Worm (Caenorhabditis elegans): Measurements from ENCODE around the gene ndus-8.

The ndus-8 gene

DNA sequence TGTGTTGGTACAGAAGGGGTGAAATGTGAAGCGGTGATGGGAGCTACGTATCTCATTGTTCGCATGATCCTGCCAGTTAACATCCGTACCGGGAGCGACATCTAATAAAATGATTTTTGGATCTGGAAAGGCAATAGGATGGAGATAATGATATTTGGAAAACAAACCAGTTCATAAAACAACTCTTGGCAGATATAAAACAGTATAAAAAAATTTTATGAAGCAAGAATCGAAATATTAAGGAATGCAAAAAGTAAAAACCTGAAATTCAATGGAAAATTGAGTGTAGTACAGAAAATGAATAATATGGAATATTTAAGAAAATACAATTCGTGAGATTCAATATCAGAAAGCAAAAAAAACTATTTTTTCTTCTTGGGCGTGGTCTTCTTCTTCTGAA, 7.4 kb downstream of the ndus-8 start, which contains the start of gene hsp-75:
Gene hsp-75, minus strand, starts transcription at position 101 of the 400 bp plus-strand sequence.
- TF ChIP-seq klf-2 (GFP tag; conservative IDR thresholded peaks at IDR 0.05) (no peak), T22C8.4 (GFP tag; IDR thresholded peaks at IDR 0.05) (no peak), ref-1 (GFP tag; conservative IDR thresholded peaks at IDR 0.05) (no peak), ztf-23 (GFP tag; IDR thresholded peaks at IDR 0.05) (no peak), tab-1 (GFP tag; IDR thresholded peaks at IDR 0.05) (no peak), flt-1 (GFP tag; IDR thresholded peaks at IDR 0.05) (no peak), cog-1 (tag; optimal IDR thresholded peaks at IDR 0.05) (no peak), med-1 (GFP tag; optimal IDR thresholded peaks at IDR 0.05; ENCODE audit: insufficient read depth) (no peak), ztf-29 (GFP tag; IDR thresholded peaks at IDR 0.05) (no peak)

DNA sequence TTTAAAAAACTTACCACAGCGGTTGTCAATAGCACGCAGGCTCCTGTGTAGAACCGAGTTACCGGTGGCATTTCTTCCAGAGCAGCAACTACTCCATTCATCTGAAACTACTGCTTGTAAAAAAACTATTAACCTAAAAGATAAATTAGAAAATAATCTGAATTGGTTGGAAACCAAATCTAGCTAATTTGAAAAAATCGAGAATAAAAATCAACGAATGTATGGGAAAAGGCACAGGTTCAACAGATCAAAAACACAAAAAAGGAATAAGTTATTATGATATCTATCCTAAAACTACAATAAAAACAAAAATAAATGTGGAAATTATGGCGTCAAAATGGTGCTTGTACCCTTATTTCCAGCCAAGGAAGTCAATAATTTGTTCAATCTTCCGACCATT, 11.0 kb downstream of the ndus-8 start, which contains the start of gene der-2:
Gene der-2, minus strand, starts transcription at position 101 of the 400 bp plus-strand sequence.
- TF ChIP-seq ref-1 (GFP tag; conservative IDR thresholded peaks at IDR 0.05) (no peak), ztf-29 (GFP tag; IDR thresholded peaks at IDR 0.05) (no peak), T22C8.4 (GFP tag; IDR thresholded peaks at IDR 0.05) (no peak), flt-1 (GFP tag; IDR thresholded peaks at IDR 0.05) (no peak), cog-1 (tag; optimal IDR thresholded peaks at IDR 0.05) (no peak), tab-1 (GFP tag; IDR thresholded peaks at IDR 0.05) (no peak), klf-2 (GFP tag; conservative IDR thresholded peaks at IDR 0.05) (no peak), ztf-23 (GFP tag; IDR thresholded peaks at IDR 0.05) (no peak)

DNA sequence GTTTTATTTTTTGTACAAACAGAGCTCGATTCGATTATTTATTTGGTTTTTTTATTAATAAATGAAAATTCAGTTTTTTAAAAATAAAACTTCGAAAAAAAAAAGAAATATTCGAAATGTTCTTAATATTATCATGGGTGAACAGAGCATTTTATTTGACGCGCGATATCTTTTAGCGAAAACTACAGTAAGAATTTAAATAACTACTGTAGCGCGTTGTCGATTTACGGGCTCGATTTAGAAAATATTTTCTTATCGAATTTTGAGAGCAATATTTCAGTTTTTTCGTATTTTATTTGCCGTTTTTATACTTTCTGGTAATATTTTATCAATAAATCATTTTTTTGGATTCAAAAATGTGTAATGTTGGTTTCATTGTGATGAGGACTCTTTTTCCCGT, 12.9 kb downstream of the ndus-8 start:
- TF ChIP-seq ref-1 (GFP tag; conservative IDR thresholded peaks at IDR 0.05) (no peak), cog-1 (tag; optimal IDR thresholded peaks at IDR 0.05) (no peak)

DNA sequence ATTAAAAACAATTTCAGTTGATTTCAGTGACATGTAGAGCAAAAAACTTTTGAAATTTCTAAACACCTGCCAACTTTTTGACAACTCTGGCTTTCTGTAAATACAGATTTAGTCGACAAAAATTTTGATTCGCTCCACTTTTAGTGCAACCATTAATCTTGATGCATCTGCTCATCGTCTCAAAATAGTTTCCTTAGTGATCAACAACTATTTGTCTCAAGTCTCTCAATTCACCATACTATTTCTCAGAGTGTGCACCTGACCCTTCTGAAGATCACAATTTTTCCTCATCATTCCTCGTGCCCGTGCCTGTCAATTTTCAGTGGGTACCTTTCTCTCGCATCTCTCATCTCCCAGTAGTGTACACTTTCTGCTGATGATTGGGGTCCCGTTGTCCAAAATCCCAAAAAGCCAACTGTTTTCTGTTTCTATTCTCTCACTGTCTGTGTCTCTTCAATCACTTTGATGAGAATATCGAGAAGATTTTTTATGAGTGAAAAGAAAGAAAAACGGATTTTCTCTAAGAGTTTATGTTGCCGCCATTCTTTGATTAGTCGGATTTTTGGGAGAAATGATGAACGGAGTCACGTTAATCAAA, 17.0 kb downstream of the ndus-8 start:
- TF ChIP-seq cog-1 (tag; optimal IDR thresholded peaks at IDR 0.05) (no peak), ztf-23 (GFP tag; IDR thresholded peaks at IDR 0.05) (no peak), klf-2 (GFP tag; conservative IDR thresholded peaks at IDR 0.05) (no peak), med-1 (GFP tag; optimal IDR thresholded peaks at IDR 0.05; ENCODE audit: insufficient read depth) (no peak), ztf-29 (GFP tag; IDR thresholded peaks at IDR 0.05) (no peak), tab-1 (GFP tag; IDR thresholded peaks at IDR 0.05) (no peak), T22C8.4 (GFP tag; IDR thresholded peaks at IDR 0.05) (no peak)

DNA sequence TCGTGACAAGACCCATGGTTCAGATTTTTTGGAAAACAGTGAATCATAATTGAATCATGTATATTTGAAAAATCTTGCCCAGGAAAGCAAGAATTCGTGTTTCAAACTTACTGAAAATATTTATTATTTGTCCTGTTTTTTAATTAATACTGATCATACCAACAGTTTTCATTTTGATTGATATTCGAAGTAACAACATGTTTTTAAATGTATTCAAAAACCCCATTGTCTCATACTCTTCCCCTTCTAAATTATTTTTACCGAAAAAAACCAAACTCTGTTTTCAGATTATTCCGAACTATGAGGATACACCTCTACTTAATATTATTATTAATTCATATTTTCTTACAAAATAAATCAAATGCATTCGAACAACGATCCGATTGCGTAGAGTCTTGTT, 17.8 kb downstream of the ndus-8 start, which contains the start of gene R151.1:
Gene R151.1, plus strand, starts transcription at position 301 of the 400 bp plus-strand sequence.
- TF ChIP-seq ref-1 (GFP tag; conservative IDR thresholded peaks at IDR 0.05) (no peak), tab-1 (GFP tag; IDR thresholded peaks at IDR 0.05) (no peak), ztf-23 (GFP tag; IDR thresholded peaks at IDR 0.05) (no peak), ztf-29 (GFP tag; IDR thresholded peaks at IDR 0.05) (no peak), med-1 (GFP tag; optimal IDR thresholded peaks at IDR 0.05; ENCODE audit: insufficient read depth) (no peak), cog-1 (tag; optimal IDR thresholded peaks at IDR 0.05) (no peak)

DNA sequence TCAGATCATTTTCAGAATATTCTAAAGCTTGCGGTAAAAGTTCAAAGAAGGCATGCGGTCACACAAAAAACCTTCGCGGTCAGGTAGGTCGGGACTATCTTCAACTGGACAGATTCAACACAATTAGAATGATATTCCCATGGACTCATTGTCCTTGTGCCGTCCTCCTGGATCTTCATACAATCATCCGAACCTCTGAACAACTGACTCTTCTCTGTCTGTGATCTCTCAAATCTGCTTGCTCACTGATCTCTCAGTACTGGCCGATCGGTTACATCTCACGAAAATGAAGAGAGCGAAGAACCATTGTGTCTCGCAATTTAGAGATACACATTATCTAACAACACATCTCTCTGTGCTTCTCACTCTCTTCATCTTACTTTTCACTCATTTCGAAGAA, 18.5 kb downstream of the ndus-8 start:
- TF ChIP-seq med-1 (GFP tag; optimal IDR thresholded peaks at IDR 0.05; ENCODE audit: insufficient read depth) (no peak), flt-1 (GFP tag; IDR thresholded peaks at IDR 0.05) (no peak), ztf-23 (GFP tag; IDR thresholded peaks at IDR 0.05) (no peak), cog-1 (tag; optimal IDR thresholded peaks at IDR 0.05) (no peak), T22C8.4 (GFP tag; IDR thresholded peaks at IDR 0.05) (no peak), ref-1 (GFP tag; conservative IDR thresholded peaks at IDR 0.05) (no peak), ztf-29 (GFP tag; IDR thresholded peaks at IDR 0.05) (no peak), klf-2 (GFP tag; conservative IDR thresholded peaks at IDR 0.05) (no peak), tab-1 (GFP tag; IDR thresholded peaks at IDR 0.05) (no peak)

DNA sequence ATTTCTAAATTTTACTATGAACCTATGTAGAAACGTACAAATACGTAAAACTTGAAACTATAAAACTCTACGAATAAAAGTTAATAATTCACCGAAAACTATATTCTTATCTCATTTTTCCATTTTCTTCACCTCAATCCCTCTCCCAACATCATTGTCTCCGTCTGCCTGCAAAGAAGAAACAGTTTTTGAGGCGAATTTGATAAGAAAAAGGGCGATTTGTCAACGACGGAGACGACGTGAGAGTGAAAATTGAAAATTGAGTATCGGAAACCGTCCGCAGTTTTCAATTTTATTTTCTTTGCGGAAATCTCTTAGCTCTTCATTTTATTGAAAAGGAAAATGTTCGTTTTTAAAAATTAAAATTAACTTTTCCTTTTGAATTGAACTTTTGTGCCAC, 22.0 kb downstream of the ndus-8 start:
- TF ChIP-seq klf-2 (GFP tag; conservative IDR thresholded peaks at IDR 0.05) = no peak
- TF ChIP-seq tab-1 (GFP tag; IDR thresholded peaks at IDR 0.05) = no peak
- TF ChIP-seq ref-1 (GFP tag; conservative IDR thresholded peaks at IDR 0.05) = no peak
- no peak for TF ChIP-seq flt-1 (GFP tag; IDR thresholded peaks at IDR 0.05)
- no peak for TF ChIP-seq ztf-23 (GFP tag; IDR thresholded peaks at IDR 0.05)
- TF ChIP-seq cog-1 (tag; optimal IDR thresholded peaks at IDR 0.05) = no peak
- TF ChIP-seq med-1 (GFP tag; optimal IDR thresholded peaks at IDR 0.05; ENCODE audit: insufficient read depth) = no peak
- no peak for TF ChIP-seq T22C8.4 (GFP tag; IDR thresholded peaks at IDR 0.05)
- no peak for TF ChIP-seq ztf-29 (GFP tag; IDR thresholded peaks at IDR 0.05)

DNA sequence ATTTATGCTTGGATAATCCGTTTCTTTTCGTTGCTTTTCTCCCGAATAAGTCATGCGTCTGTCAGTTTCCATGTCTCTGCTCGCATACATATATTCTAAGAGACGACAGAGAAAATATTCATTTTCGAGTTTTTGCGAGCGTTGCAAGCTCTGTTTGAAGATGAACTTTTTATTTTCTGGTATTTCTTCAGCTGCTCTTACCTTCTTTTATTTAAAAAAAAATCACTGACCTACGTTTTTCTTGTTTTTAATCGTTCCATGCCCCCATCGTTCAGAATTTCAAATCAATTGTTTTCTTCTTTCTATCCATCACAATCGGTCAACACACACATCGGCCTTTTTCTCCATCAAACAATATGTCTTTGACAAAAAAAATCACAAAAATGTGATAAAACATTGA, 23.5 kb downstream of the ndus-8 start:
- no peak for TF ChIP-seq med-1 (GFP tag; optimal IDR thresholded peaks at IDR 0.05; ENCODE audit: insufficient read depth)
- no peak for TF ChIP-seq ztf-23 (GFP tag; IDR thresholded peaks at IDR 0.05)
- TF ChIP-seq ref-1 (GFP tag; conservative IDR thresholded peaks at IDR 0.05) = no peak
- TF ChIP-seq T22C8.4 (GFP tag; IDR thresholded peaks at IDR 0.05) = no peak
- no peak for TF ChIP-seq cog-1 (tag; optimal IDR thresholded peaks at IDR 0.05)
- no peak for TF ChIP-seq ztf-29 (GFP tag; IDR thresholded peaks at IDR 0.05)
- no peak for TF ChIP-seq klf-2 (GFP tag; conservative IDR thresholded peaks at IDR 0.05)
- TF ChIP-seq tab-1 (GFP tag; IDR thresholded peaks at IDR 0.05) = no peak
- TF ChIP-seq flt-1 (GFP tag; IDR thresholded peaks at IDR 0.05) = no peak

DNA sequence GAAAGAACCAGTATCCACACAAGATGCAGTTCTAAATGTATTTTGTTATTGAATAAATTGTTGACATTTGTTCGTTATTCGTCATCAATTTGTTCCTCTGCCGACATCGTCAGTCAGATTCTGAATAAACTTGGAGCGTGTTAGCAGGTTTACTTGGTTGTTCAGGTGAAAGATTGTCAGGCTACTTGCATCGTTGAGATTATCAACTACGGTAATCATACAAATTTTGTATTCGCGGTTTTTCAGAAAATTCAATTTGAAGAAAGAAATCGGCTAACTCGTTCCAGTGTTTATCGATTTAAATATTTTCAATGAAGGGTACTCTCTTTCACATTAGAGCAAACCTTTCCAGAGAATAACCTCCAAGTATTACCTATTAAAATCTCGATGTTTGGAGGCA, 24.3 kb downstream of the ndus-8 start, which contains the start of gene R151.2:
Gene R151.2, plus strand, starts transcription at position 247 of the 400 bp plus-strand sequence.
- TF ChIP-seq T22C8.4 (GFP tag; IDR thresholded peaks at IDR 0.05) = no peak
- TF ChIP-seq ref-1 (GFP tag; conservative IDR thresholded peaks at IDR 0.05) = no peak
- TF ChIP-seq flt-1 (GFP tag; IDR thresholded peaks at IDR 0.05) = no peak
- TF ChIP-seq cog-1 (tag; optimal IDR thresholded peaks at IDR 0.05) = no peak
- TF ChIP-seq ztf-29 (GFP tag; IDR thresholded peaks at IDR 0.05) = no peak
- TF ChIP-seq klf-2 (GFP tag; conservative IDR thresholded peaks at IDR 0.05) = no peak
- TF ChIP-seq tab-1 (GFP tag; IDR thresholded peaks at IDR 0.05) = no peak
- TF ChIP-seq ztf-23 (GFP tag; IDR thresholded peaks at IDR 0.05) = no peak
- no peak for TF ChIP-seq med-1 (GFP tag; optimal IDR thresholded peaks at IDR 0.05; ENCODE audit: insufficient read depth)

DNA sequence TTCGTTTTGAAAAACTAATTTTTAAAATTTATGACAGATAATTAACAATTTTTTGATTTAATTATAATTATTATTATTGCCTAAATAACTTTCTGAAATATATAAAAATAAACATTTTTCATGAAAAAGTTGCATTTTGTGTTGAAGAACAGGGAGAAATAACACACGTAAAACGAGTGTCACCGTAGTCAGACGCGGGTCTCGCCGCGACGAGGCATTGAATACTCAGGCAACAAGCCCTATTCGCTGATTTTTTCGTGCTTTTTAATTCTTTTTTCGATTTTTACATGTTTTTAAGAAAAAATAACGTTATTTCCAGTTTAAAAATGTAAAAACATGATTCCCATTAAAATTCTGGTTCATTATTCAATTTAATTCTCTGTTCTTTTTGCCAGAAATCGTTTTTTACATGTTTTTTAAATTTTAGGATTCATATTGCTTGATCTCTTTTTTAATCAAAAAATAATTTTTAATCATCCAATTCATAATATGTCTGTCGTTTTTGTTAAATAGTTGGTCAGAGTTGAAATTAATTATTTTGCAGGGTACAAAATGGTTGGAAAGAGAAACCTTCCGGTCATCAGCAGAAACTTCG, 26.0 kb downstream of the ndus-8 start, which contains the start of gene rpl-6:
Gene rpl-6, plus strand, starts transcription at position 545 of the 595 bp plus-strand sequence.
- TF ChIP-seq tab-1 (GFP tag; IDR thresholded peaks at IDR 0.05) (no peak), flt-1 (GFP tag; IDR thresholded peaks at IDR 0.05) (0 out of 2 replicates have a peak, but pooled peaks have one; percentile 13), cog-1 (tag; optimal IDR thresholded peaks at IDR 0.05) (peak; percentile 66), ref-1 (GFP tag; conservative IDR thresholded peaks at IDR 0.05) (no peak), med-1 (GFP tag; optimal IDR thresholded peaks at IDR 0.05; ENCODE audit: insufficient read depth) (no peak), ztf-23 (GFP tag; IDR thresholded peaks at IDR 0.05) (0 out of 2 replicates have a peak, but pooled peaks have one; percentile 28), T22C8.4 (GFP tag; IDR thresholded peaks at IDR 0.05) (no peak), ztf-29 (GFP tag; IDR thresholded peaks at IDR 0.05) (peak; percentile 61; the same call in 1 of the 2 replicates)

Measured in whole organism, midembryonic.